Fruit fly (Drosophila melanogaster): Measurements from ENCODE around the gene spri.

spri gene

dm6 chrX:10628874-10629273 lies 43.7 kb upstream of the spri start (continued):
- TF ChIP-seq repo (GFP tag; optimal IDR thresholded peaks at IDR 0.05) (no peak), fd96Cb (tag; optimal IDR thresholded peaks at IDR 0.05) (peak; percentile 55), Ptx1 (GFP tag; IDR thresholded peaks at IDR 0.05) (peak; percentile 33; the same call in 1 of the 2 replicates), CG1603 (tag; optimal IDR thresholded peaks at IDR 0.05) (no peak), slp2 (GFP tag; optimal IDR thresholded peaks at IDR 0.05) (no peak), CG5953 (GFP tag; IDR thresholded peaks at IDR 0.05) (no peak), CG31441 (GFP tag; IDR thresholded peaks at IDR 0.05) (peak; percentile 66), Mad (GFP tag; optimal IDR thresholded peaks at IDR 0.05) (no peak), CG32532 (GFP tag; IDR thresholded peaks at IDR 0.05) (no peak), Hsf (GFP tag; optimal IDR thresholded peaks at IDR 0.05) (peak; percentile 61), Atf3 (GFP tag; optimal IDR thresholded peaks at IDR 0.05) (no peak), pum (GFP tag; optimal IDR thresholded peaks at IDR 0.05) (no peak), CG6254 (GFP tag; optimal IDR thresholded peaks at IDR 0.05) (peak; percentile 2), grau (tag; optimal IDR thresholded peaks at IDR 0.05) (peak; percentile 59), sna (GFP tag; IDR thresholded peaks at IDR 0.05; ENCODE audit: partially characterized antibody) (no peak), CG11085 (GFP tag; IDR thresholded peaks at IDR 0.05) (no peak), row (GFP tag; IDR thresholded peaks at IDR 0.05) (peak; percentile 47; the same call in 2 of the 3 replicates), bab2 (GFP tag; optimal IDR thresholded peaks at IDR 0.05) (peak; percentile 30), slbo (GFP tag; IDR thresholded peaks at IDR 0.05) (no peak), Antp (GFP tag; optimal IDR thresholded peaks at IDR 0.05) (no peak), mam (GFP tag; optimal IDR thresholded peaks at IDR 0.05) (peak; percentile 34), tna (GFP tag; IDR thresholded peaks at IDR 0.05; ENCODE audit: partially characterized antibody) (no peak), CG1647 (GFP tag; optimal IDR thresholded peaks at IDR 0.05) (no peak), CG17359 (tag; optimal IDR thresholded peaks at IDR 0.05) (peak; percentile 47), Fer1 (GFP tag; optimal IDR thresholded peaks at IDR 0.05) (peak; percentile 60), Spps (tag; optimal IDR thresholded peaks at IDR 0.05) (peak; percentile 29), CG18764 (GFP tag; optimal IDR thresholded peaks at IDR 0.05) (no peak), CG6683 (GFP tag; optimal IDR thresholded peaks at IDR 0.05) (no peak), CG14965 (GFP tag; optimal IDR thresholded peaks at IDR 0.05; ENCODE audit: borderline replicate concordance) (no peak), NC2β (GFP tag; optimal IDR thresholded peaks at IDR 0.05) (no peak), bigmax (GFP tag; optimal IDR thresholded peaks at IDR 0.05) (no peak), CG11723 (GFP tag; optimal IDR thresholded peaks at IDR 0.05) (no peak), CG3065 (GFP tag; optimal IDR thresholded peaks at IDR 0.05) (no peak), CG34376 (GFP tag; optimal IDR thresholded peaks at IDR 0.05) (no peak), ara (GFP tag; IDR thresholded peaks at IDR 0.05) (no peak), pnt (GFP tag; optimal IDR thresholded peaks at IDR 0.05) (no peak), gro (GFP tag; optimal IDR thresholded peaks at IDR 0.05) (peak; percentile 16), disco-r (GFP tag; optimal IDR thresholded peaks at IDR 0.05) (no peak), unpg (GFP tag; optimal IDR thresholded peaks at IDR 0.05) (peak; percentile 51), CG32772 (GFP tag; IDR thresholded peaks at IDR 0.05) (no peak), CG30431 (GFP tag; optimal IDR thresholded peaks at IDR 0.05) (peak; percentile 3), CG15073 (GFP tag; optimal IDR thresholded peaks at IDR 0.05) (no peak), Lpt (GFP tag; optimal IDR thresholded peaks at IDR 0.05) (no peak), CG2712 (tag; optimal IDR thresholded peaks at IDR 0.05) (peak; percentile 43), Chrac-16 (GFP tag; optimal IDR thresholded peaks at IDR 0.05) (peak; percentile 5), CG6272 (GFP tag; IDR thresholded peaks at IDR 0.05) (no peak), Gsc (GFP tag; IDR thresholded peaks at IDR 0.05) (no peak), Dll (GFP tag; IDR thresholded peaks at IDR 0.05; ENCODE audit: partially characterized antibody) (no peak), CG18476 (GFP tag; optimal IDR thresholded peaks at IDR 0.05) (peak; percentile 50), Optix (GFP tag; IDR thresholded peaks at IDR 0.05) (no peak), ab (GFP tag; optimal IDR thresholded peaks at IDR 0.05) (no peak), Dip3 (GFP tag; optimal IDR thresholded peaks at IDR 0.05) (peak; percentile 12), Mes4 (GFP tag; optimal IDR thresholded peaks at IDR 0.05) (no peak)

Measured in whole organism, embryonic.